Worm (Caenorhabditis elegans): ENCODE results near the gene Y57A10C.1.

The Y57A10C.1 gene

ce11 chrII:12393690-12394089, 18.6 kb downstream of the Y57A10C.1 start, which contains the start of gene Y57A10B.7:
Y57A10B.7 (minus strand) TSS chrII:12393790.
- TF ChIP-seq dmd-4 (tag; optimal IDR thresholded peaks at IDR 0.05) (no peak), mbf-1 (tag; optimal IDR thresholded peaks at IDR 0.05) (no peak), lsy-2 (tag; optimal IDR thresholded peaks at IDR 0.05) (no peak), lin-11 (tag; optimal IDR thresholded peaks at IDR 0.05) (no peak), R02D3.7 (tag; optimal IDR thresholded peaks at IDR 0.05) (no peak), ztf-11 (tag; optimal IDR thresholded peaks at IDR 0.05) (no peak), sem-4 (tag; optimal IDR thresholded peaks at IDR 0.05) (no peak), nhr-25 (tag; optimal IDR thresholded peaks at IDR 0.05) (no peak)

ce11 chrII:12389783-12390182, 22.5 kb downstream of the Y57A10C.1 start, which contains the start of gene Y57A10B.6:
Y57A10B.6 (plus strand) TSS chrII:12390083.
- TF ChIP-seq nhr-129 (tag; optimal IDR thresholded peaks at IDR 0.05), result no peak
- TF ChIP-seq nhr-21 (tag; optimal IDR thresholded peaks at IDR 0.05), result no peak
- no peak for TF ChIP-seq mab-5 (tag; optimal IDR thresholded peaks at IDR 0.05)
- TF ChIP-seq crh-2 (tag; optimal IDR thresholded peaks at IDR 0.05), result no peak

- TF ChIP-seq ceh-16 (tag; optimal IDR thresholded peaks at IDR 0.05), result no peak
- no peak for TF ChIP-seq lin-11 (tag; optimal IDR thresholded peaks at IDR 0.05)
- no peak for TF ChIP-seq gmeb-1 (tag; optimal IDR thresholded peaks at IDR 0.05)
- no peak for TF ChIP-seq zag-1 (tag; optimal IDR thresholded peaks at IDR 0.05)
- TF ChIP-seq Y55F3AM.14 (GFP tag; optimal IDR thresholded peaks at IDR 0.05), result no peak
- no peak for TF ChIP-seq nhr-21 (tag; optimal IDR thresholded peaks at IDR 0.05)
- no peak for TF ChIP-seq ama-1 (optimal IDR thresholded peaks at IDR 0.05)
- TF ChIP-seq lin-13 (GFP tag; optimal IDR thresholded peaks at IDR 0.05), result no peak
- no peak for TF ChIP-seq skn-1 (tag; optimal IDR thresholded peaks at IDR 0.05)
- TF ChIP-seq ceh-82 (tag; optimal IDR thresholded peaks at IDR 0.05), result no peak
- no peak for TF ChIP-seq mbf-1 (tag; optimal IDR thresholded peaks at IDR 0.05)
- TF ChIP-seq blmp-1 (tag; optimal IDR thresholded peaks at IDR 0.05; ENCODE audit: insufficient read depth), result no peak
- TF ChIP-seq crh-2 (tag; optimal IDR thresholded peaks at IDR 0.05), result no peak
- TF ChIP-seq egl-27 (tag; optimal IDR thresholded peaks at IDR 0.05), result no peak
These were observed 24.3 kb downstream of the Y57A10C.1 start, which contains the start of gene sre-41 for ce11 chrII:12387980-12388379. sre-41 (plus strand) TSS chrII:12388280.

DNA sequence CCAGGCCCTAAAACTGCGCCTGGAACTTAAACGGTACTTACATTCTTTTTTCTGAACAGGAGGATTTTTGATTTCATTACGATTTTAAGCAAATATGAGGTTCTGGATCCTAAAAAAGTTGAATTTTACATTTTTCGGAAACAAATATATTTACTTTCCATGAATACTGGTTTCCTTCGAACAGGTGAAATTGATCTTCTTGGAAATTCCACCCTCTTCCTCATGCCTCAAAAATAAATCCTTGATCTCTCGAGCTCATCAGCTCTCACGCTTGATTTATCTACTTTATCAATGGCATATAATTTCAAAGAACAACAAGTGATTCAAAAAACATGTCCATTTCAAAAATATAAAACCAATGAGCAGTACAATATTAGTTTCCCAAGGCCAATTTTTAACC, 24.8 kb downstream of the Y57A10C.1 start:
- TF ChIP-seq ztf-11 (tag; optimal IDR thresholded peaks at IDR 0.05) (no peak), mdl-1 (tag; optimal IDR thresholded peaks at IDR 0.05) (no peak), nhr-129 (tag; optimal IDR thresholded peaks at IDR 0.05) (no peak), nhr-23 (tag; optimal IDR thresholded peaks at IDR 0.05) (no peak), egl-27 (tag; optimal IDR thresholded peaks at IDR 0.05) (no peak), nhr-21 (tag; optimal IDR thresholded peaks at IDR 0.05) (no peak), nhr-6 (tag; optimal IDR thresholded peaks at IDR 0.05) (no peak), C34F6.9 (tag; optimal IDR thresholded peaks at IDR 0.05) (no peak), blmp-1 (tag; optimal IDR thresholded peaks at IDR 0.05; ENCODE audit: insufficient read depth) (no peak), skn-1 (tag; optimal IDR thresholded peaks at IDR 0.05) (no peak), mbf-1 (tag; optimal IDR thresholded peaks at IDR 0.05) (no peak)

DNA sequence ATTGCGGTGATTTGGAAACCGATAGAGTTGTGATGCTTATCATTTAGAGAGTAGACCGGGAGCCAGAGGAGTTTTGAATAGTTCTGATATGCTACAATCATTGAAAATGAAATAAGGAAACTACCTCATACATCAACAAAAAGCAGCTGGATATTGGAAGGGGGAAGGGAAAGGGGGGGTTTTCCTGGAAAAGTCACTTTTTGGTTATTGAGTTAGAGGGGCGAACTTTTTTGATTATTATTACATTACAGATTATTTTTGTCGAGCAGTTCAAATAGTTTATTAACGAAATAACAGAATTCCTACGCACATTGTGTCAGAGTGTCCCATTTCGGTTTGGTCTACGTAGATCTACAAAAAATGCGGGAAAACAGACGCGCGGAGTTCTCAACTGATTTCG, 25.5 kb downstream of the Y57A10C.1 start, which contains the start of gene sre-42:
TSS of gene sre-42 (minus strand) at position 101 of the 400 bp plus-strand sequence.
- TF ChIP-seq nhr-129 (tag; optimal IDR thresholded peaks at IDR 0.05) (no peak), Y55F3AM.14 (GFP tag; optimal IDR thresholded peaks at IDR 0.05) (no peak), nhr-11 (tag; optimal IDR thresholded peaks at IDR 0.05) (no peak), sem-4 (tag; optimal IDR thresholded peaks at IDR 0.05) (no peak), mab-5 (tag; optimal IDR thresholded peaks at IDR 0.05) (no peak), C34F6.9 (tag; optimal IDR thresholded peaks at IDR 0.05) (no peak), ama-1 (optimal IDR thresholded peaks at IDR 0.05) (no peak), ZK546.5 (tag; optimal IDR thresholded peaks at IDR 0.05) (no peak), ztf-4 (tag; optimal IDR thresholded peaks at IDR 0.05) (no peak), elt-1 (tag; optimal IDR thresholded peaks at IDR 0.05) (no peak), unc-39 (tag; optimal IDR thresholded peaks at IDR 0.05) (no peak), lin-13 (GFP tag; optimal IDR thresholded peaks at IDR 0.05) (no peak), sma-9 (GFP tag; optimal IDR thresholded peaks at IDR 0.05) (no peak), sma-9 (tag; optimal IDR thresholded peaks at IDR 0.05) (no peak), fos-1 (tag; optimal IDR thresholded peaks at IDR 0.05) (no peak), nhr-237 (tag; optimal IDR thresholded peaks at IDR 0.05) (no peak), nhr-21 (tag; optimal IDR thresholded peaks at IDR 0.05) (no peak), peb-1 (tag; optimal IDR thresholded peaks at IDR 0.05) (no peak), lin-39 (tag; optimal IDR thresholded peaks at IDR 0.05) (no peak)

All from whole organism, L2 larva.